Worm (Caenorhabditis elegans): ENCODE measurements around the gene lgc-36.

DNA sequence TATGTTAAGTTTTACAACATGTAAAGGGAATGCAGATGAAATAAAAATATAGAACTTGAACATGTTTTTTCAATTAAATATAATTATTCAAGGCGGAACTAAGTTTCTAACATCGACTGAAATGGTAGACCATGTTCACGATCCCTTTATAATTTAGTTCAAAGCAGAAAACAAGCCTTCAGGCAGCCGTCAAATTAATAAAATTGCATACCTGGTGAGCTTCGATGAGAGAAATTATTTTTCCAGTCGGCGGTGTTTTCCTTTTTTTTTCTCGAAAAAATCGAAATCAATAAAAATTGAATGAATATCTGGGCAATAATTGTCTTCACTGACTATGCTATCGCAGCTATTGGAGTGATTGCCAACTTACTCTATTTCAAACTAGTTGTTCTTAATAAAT lies 32.1 kb upstream of the lgc-36 start, which contains the start of gene C03E10.1:
- TF ChIP-seq ets-7 (tag; optimal IDR thresholded peaks at IDR 0.05) (no peak), ama-1 (optimal IDR thresholded peaks at IDR 0.05) (no peak), ceh-36 (tag; optimal IDR thresholded peaks at IDR 0.05) (no peak), hnd-1 (tag; optimal IDR thresholded peaks at IDR 0.05) (no peak), tra-4 (tag; optimal IDR thresholded peaks at IDR 0.05) (no peak), F13C5.2 (tag; optimal IDR thresholded peaks at IDR 0.05) (no peak), pes-1 (GFP tag; IDR thresholded peaks at IDR 0.05) (no peak), hmbx-1 (tag; optimal IDR thresholded peaks at IDR 0.05) (no peak)
